Fruit fly (Drosophila melanogaster) whole organism, adult: ENCODE measurements around the gene FucTC.

ENCODE experiments used
- CG11617 ChIP-seq: fragments of 200-800 bp; sonication (Bioruptor generic); optimal IDR thresholded peaks from 2 replicates; lab custom pipeline; 2017; ENCODE audit warnings: mild to moderate bottlenecking, missing biosample characterization, missing genetic modification reagents, missing genetic modification characterization
- CG12768 ChIP-seq: fragments of 200-800 bp; sonication (Bioruptor generic); optimal IDR thresholded peaks from 2 replicates; lab custom pipeline; 2017; ENCODE audit warnings: missing biosample characterization, missing genetic modification characterization, mild to moderate bottlenecking, moderate library complexity, missing genetic modification reagents
- CG1620 ChIP-seq: fragments of 200-800 bp; sonication (Bioruptor generic); optimal IDR thresholded peaks from 2 replicates; lab custom pipeline; 2016; ENCODE audit warnings: missing biosample characterization, missing genetic modification characterization
- CG33017 ChIP-seq: fragments of 200-800 bp; sonication (Bioruptor generic); optimal IDR thresholded peaks from 2 replicates; lab custom pipeline; 2018; ENCODE audit warnings: missing biosample characterization, mild to moderate bottlenecking, missing genetic modification characterization, moderate library complexity
- CG7045 ChIP-seq: fragments of 200-800 bp; sonication (Bioruptor generic); optimal IDR thresholded peaks from 2 replicates; lab custom pipeline; 2017; ENCODE audit warnings: missing biosample characterization, mild to moderate bottlenecking, missing genetic modification characterization
- CG7101 ChIP-seq: fragments of 200-800 bp; sonication (Bioruptor generic); optimal IDR thresholded peaks from 2 replicates; lab custom pipeline; 2018; ENCODE audit warnings: missing biosample characterization, mild to moderate bottlenecking, missing genetic modification characterization, moderate library complexity
- Clk ChIP-seq: fragments of 200-800 bp; sonication (Bioruptor generic); optimal IDR thresholded peaks from 2 replicates; lab custom pipeline; 2017; ENCODE audit warnings: missing biosample characterization, missing genetic modification characterization
- Crg-1 ChIP-seq: fragments of 200-800 bp; sonication (Bioruptor generic); optimal IDR thresholded peaks from 2 replicates; lab custom pipeline; 2016; ENCODE audit warnings: missing biosample characterization, missing genetic modification characterization
- Hr96 ChIP-seq: fragments of 200-800 bp; sonication (Bioruptor generic); optimal IDR thresholded peaks from 2 replicates; lab custom pipeline; 2016; ENCODE audit warnings: missing biosample characterization, missing genetic modification characterization
- cic ChIP-seq: fragments of 200-800 bp; sonication (Bioruptor generic); optimal IDR thresholded peaks from 2 replicates; lab custom pipeline; 2017; ENCODE audit warnings: missing biosample characterization, mild to moderate bottlenecking, missing genetic modification characterization, moderate library complexity
- cnc ChIP-seq, 2 experiments: fragments of >200 bp; optimal IDR thresholded peaks; 2 replicates each; lab custom pipeline; 2017
- ovo ChIP-seq: fragments of 200-800 bp; sonication (Bioruptor generic); optimal IDR thresholded peaks from 2 replicates; lab custom pipeline; 2016; ENCODE audit warnings: missing biosample characterization, missing genetic modification characterization
- tj ChIP-seq: fragments of 200-800 bp; sonication (Bioruptor generic); optimal IDR thresholded peaks from 3 replicates; lab custom pipeline; 2017; ENCODE audit warnings: missing biosample characterization, mild to moderate bottlenecking, missing genetic modification characterization, moderate library complexity
- toe ChIP-seq: fragments of 200-800 bp; sonication (Bioruptor generic); optimal IDR thresholded peaks from 2 replicates; lab custom pipeline; 2016; ENCODE audit warnings: missing biosample characterization, missing genetic modification characterization

- TF ChIP-seq Hr96 (GFP tag; lab: Kevin White, UChicago) (no peak), cnc (optimal IDR thresholded peaks at IDR 0.05; lab: Kevin White, UChicago) (no peak), CG11617 (GFP tag; lab: Kevin White, UChicago) (no peak), cic (GFP tag; lab: Kevin White, UChicago) (no peak), toe (GFP tag; lab: Kevin White, UChicago) (no peak), CG33017 (tag; lab: Kevin White, UChicago) (no peak), Clk (no peak), tj (GFP tag; lab: Kevin White, UChicago) (no peak), Crg-1 (no peak), CG7101 (no peak), ovo (no peak), CG7045 (no peak), CG1620 (GFP tag; lab: Kevin White, UChicago) (no peak), CG12768 (GFP tag; lab: Kevin White, UChicago) (no peak)
These were observed 51.1 kb downstream of the FucTC start, which contains the start of gene CG40486 for dm6 chrX:22959991-22960390.
